Fruit fly (Drosophila melanogaster) whole organism, embryonic: ENCODE data around the gene CG7766.

Experiments used
- Abd-B ChIP-seq: fragments of 200-800 bp; sonication (Bioruptor generic); optimal IDR thresholded peaks from 2 replicates; lab custom pipeline; 2018; ENCODE audit warnings: missing biosample characterization, mild to moderate bottlenecking, missing genetic modification characterization, moderate library complexity
- Atf-2 ChIP-seq: fragments of 200-800 bp; sonication (Bioruptor generic); optimal IDR thresholded peaks from 2 replicates; lab custom pipeline; 2016; ENCODE audit warnings: missing biosample characterization, missing genetic modification characterization
- Bgb ChIP-seq: fragments of 200-800 bp; sonication (Bioruptor generic); IDR thresholded peaks from 2 replicates; pipeline ENCODE4 v1.3.6; 2022; ENCODE audit warnings: missing biosample characterization, missing genetic modification characterization; ENCODE audit not compliant: partially characterized antibody
- CG11085 ChIP-seq: fragments of 200-800 bp; sonication (Bioruptor generic); IDR thresholded peaks from 2 replicates; pipeline ENCODE4 v1.3.6; 2022; ENCODE audit warnings: missing biosample characterization, missing genetic modification characterization
- CG11695 ChIP-seq: fragments of 200-800 bp; sonication (Bioruptor generic); IDR thresholded peaks from 3 replicates; pipeline ENCODE4 v1.3.6; 2022; ENCODE audit warnings: missing biosample characterization, missing genetic modification characterization
- CG12659 ChIP-seq: fragments of 200-800 bp; sonication (Bioruptor generic); optimal IDR thresholded peaks from 3 replicates; lab custom pipeline; 2017; ENCODE audit warnings: mild to moderate bottlenecking, missing biosample characterization, missing genetic modification reagents, missing genetic modification characterization
- CG13424 ChIP-seq: fragments of 200-800 bp; sonication (Bioruptor generic); optimal IDR thresholded peaks from 2 replicates; lab custom pipeline; 2019; ENCODE audit warnings: missing biosample characterization, mild to moderate bottlenecking, missing genetic modification characterization, moderate library complexity
- CG14860 ChIP-seq: fragments of 200-800 bp; sonication (Bioruptor generic); IDR thresholded peaks from 3 replicates; pipeline ENCODE4 v1.3.6; 2022; ENCODE audit warnings: missing biosample characterization, missing genetic modification characterization; ENCODE audit not compliant: partially characterized antibody
- CG15479 ChIP-seq: fragments of 200-800 bp; sonication (Bioruptor generic); optimal IDR thresholded peaks from 3 replicates; lab custom pipeline; 2019; ENCODE audit warnings: missing biosample characterization, mild to moderate bottlenecking, missing genetic modification characterization, moderate library complexity
- CG15696 ChIP-seq: fragments of 200-800 bp; sonication (Bioruptor generic); optimal IDR thresholded peaks from 2 replicates; lab custom pipeline; 2019; ENCODE audit warnings: missing biosample characterization, mild to moderate bottlenecking, missing genetic modification characterization, moderate library complexity
- CG16813 ChIP-seq: fragments of 200-800 bp; sonication (Bioruptor generic); IDR thresholded peaks from 3 replicates; pipeline ENCODE4 v1.3.6; 2022; ENCODE audit warnings: missing biosample characterization, missing genetic modification characterization; ENCODE audit not compliant: partially characterized antibody
- CG16815 ChIP-seq: fragments of 200-800 bp; sonication (Bioruptor generic); optimal IDR thresholded peaks from 3 replicates; lab custom pipeline; 2017; ENCODE audit warnings: missing biosample characterization, mild to moderate bottlenecking, missing genetic modification characterization
- CG17568 ChIP-seq: fragments of 200-800 bp; sonication (Bioruptor generic); optimal IDR thresholded peaks from 2 replicates; lab custom pipeline; 2018; ENCODE audit warnings: missing biosample characterization, mild to moderate bottlenecking, missing genetic modification characterization, moderate library complexity
- CG18262 ChIP-seq: fragments of 200-800 bp; optimal IDR thresholded peaks from 3 replicates; lab custom pipeline; 2019; ENCODE audit warnings: missing biosample characterization, mild to moderate bottlenecking, missing genetic modification characterization, moderate library complexity
- CG1832 ChIP-seq: fragments of 200-800 bp; sonication (Bioruptor generic); optimal IDR thresholded peaks from 2 replicates; lab custom pipeline; 2017; ENCODE audit warnings: missing biosample characterization, mild to moderate bottlenecking, missing genetic modification characterization, inconsistent platforms
- CG30020 ChIP-seq: fragments of 200-800 bp; optimal IDR thresholded peaks from 2 replicates; lab custom pipeline; 2019; ENCODE audit warnings: missing biosample characterization, mild to moderate bottlenecking, missing genetic modification characterization, moderate library complexity
- CG32767 ChIP-seq: fragments of 200-800 bp; sonication (Bioruptor generic); IDR thresholded peaks from 2 replicates; pipeline ENCODE4 v1.3.6; 2022; ENCODE audit warnings: missing biosample characterization, missing genetic modification characterization
- CG3847 ChIP-seq: fragments of 200-800 bp; sonication (Bioruptor generic); IDR thresholded peaks from 2 replicates; pipeline ENCODE4 v1.3.6; 2022; ENCODE audit warnings: missing biosample characterization, missing genetic modification characterization
- CG3995 ChIP-seq: fragments of 200-800 bp; sonication (Bioruptor generic); optimal IDR thresholded peaks from 3 replicates; lab custom pipeline; 2016; ENCODE audit warnings: missing biosample characterization, missing genetic modification characterization
- CG4404 ChIP-seq: fragments of 200-800 bp; sonication (Bioruptor generic); IDR thresholded peaks from 2 replicates; pipeline ENCODE4 v1.3.6; 2022; ENCODE audit warnings: missing biosample characterization, missing genetic modification characterization
- CG6654 ChIP-seq: fragments of 200-800 bp; sonication (Bioruptor generic); optimal IDR thresholded peaks from 2 replicates; lab custom pipeline; 2017; ENCODE audit warnings: missing biosample characterization, mild to moderate bottlenecking, missing genetic modification characterization
- CG7357 ChIP-seq: fragments of 200-800 bp; sonication (Bioruptor generic); IDR thresholded peaks from 3 replicates; pipeline ENCODE4 v1.3.6; 2022; ENCODE audit warnings: missing biosample characterization, missing genetic modification characterization
- CG8924 ChIP-seq: fragments of 200-800 bp; optimal IDR thresholded peaks from 3 replicates; lab custom pipeline; 2019; ENCODE audit warnings: missing biosample characterization, mild to moderate bottlenecking, missing genetic modification characterization, moderate library complexity
- CG9817 ChIP-seq: fragments of 200-800 bp; sonication (Bioruptor generic); optimal IDR thresholded peaks from 2 replicates; lab custom pipeline; 2018; ENCODE audit warnings: missing biosample characterization, mild to moderate bottlenecking, missing genetic modification characterization, moderate library complexity
- CG9932 ChIP-seq: fragments of 200-800 bp; sonication (Bioruptor generic); IDR thresholded peaks from 2 replicates; pipeline ENCODE4 v1.3.6; 2022; ENCODE audit warnings: missing biosample characterization, missing genetic modification characterization
- CHES-1-like ChIP-seq: fragments of 200-800 bp; sonication (Bioruptor generic); optimal IDR thresholded peaks from 2 replicates; lab custom pipeline; 2016; ENCODE audit warnings: missing biosample characterization, missing genetic modification characterization
- Camta ChIP-seq: fragments of 200-800 bp; sonication (Bioruptor generic); optimal IDR thresholded peaks from 2 replicates; lab custom pipeline; 2016; ENCODE audit warnings: missing biosample characterization, missing genetic modification characterization
- D19B ChIP-seq: fragments of 200-800 bp; sonication (Bioruptor generic); optimal IDR thresholded peaks from 2 replicates; lab custom pipeline; 2017; ENCODE audit warnings: missing biosample characterization, mild to moderate bottlenecking, missing genetic modification characterization
- Deaf1 ChIP-seq: fragments of 200-800 bp; optimal IDR thresholded peaks from 3 replicates; lab custom pipeline; 2019; ENCODE audit warnings: missing biosample characterization, mild to moderate bottlenecking, missing genetic modification characterization, moderate library complexity
- Dll ChIP-seq: fragments of 200-800 bp; sonication (Bioruptor generic); IDR thresholded peaks from 4 replicates; pipeline ENCODE4 v1.3.6; 2022; ENCODE audit warnings: missing biosample characterization, missing genetic modification characterization; ENCODE audit not compliant: partially characterized antibody
- Fer3 ChIP-seq: fragments of 200-800 bp; sonication (Bioruptor generic); optimal IDR thresholded peaks from 2 replicates; lab custom pipeline; 2018; ENCODE audit warnings: missing biosample characterization, mild to moderate bottlenecking, missing genetic modification characterization, moderate library complexity
- Hsf ChIP-seq: fragments of 200-800 bp; sonication (Bioruptor generic); optimal IDR thresholded peaks from 3 replicates; lab custom pipeline; 2016; ENCODE audit warnings: missing biosample characterization, missing genetic modification characterization
- Kr ChIP-seq: fragments of 200-800 bp; sonication (Bioruptor generic); optimal IDR thresholded peaks from 2 replicates; lab custom pipeline; 2017; ENCODE audit warnings: missing biosample characterization, mild to moderate bottlenecking, missing genetic modification characterization
- Lhr ChIP-seq: fragments of 200-800 bp; sonication (Bioruptor generic); optimal IDR thresholded peaks from 3 replicates; lab custom pipeline; 2017; ENCODE audit warnings: mild to moderate bottlenecking, missing biosample characterization, missing genetic modification reagents, missing genetic modification characterization
- NK7.1 ChIP-seq: fragments of 200-800 bp; sonication (Bioruptor generic); optimal IDR thresholded peaks from 3 replicates; lab custom pipeline; 2016; ENCODE audit warnings: missing biosample characterization, missing genetic modification characterization
- Ptx1 ChIP-seq: fragments of 200-800 bp; sonication (Bioruptor generic); IDR thresholded peaks from 2 replicates; pipeline ENCODE4 v1.3.6; 2022; ENCODE audit warnings: missing biosample characterization, missing genetic modification characterization
- Side ChIP-seq: fragments of 200-800 bp; sonication (Bioruptor generic); optimal IDR thresholded peaks from 2 replicates; lab custom pipeline; 2016; ENCODE audit warnings: missing biosample characterization, missing genetic modification characterization
- cad ChIP-seq: fragments of >200 bp; optimal IDR thresholded peaks from 2 replicates; lab custom pipeline; 2017; ENCODE audit warnings: missing biosample characterization, missing genetic modification characterization
- caup ChIP-seq: fragments of 200-800 bp; sonication (Bioruptor generic); optimal IDR thresholded peaks from 3 replicates; lab custom pipeline; 2017; ENCODE audit warnings: missing biosample characterization, mild to moderate bottlenecking, missing genetic modification characterization, moderate library complexity; ENCODE audit not compliant: severe bottlenecking
- fu2 ChIP-seq: fragments of 200-800 bp; sonication (Bioruptor generic); optimal IDR thresholded peaks from 2 replicates; lab custom pipeline; 2016; ENCODE audit warnings: missing biosample characterization, missing genetic modification characterization
- gro ChIP-seq: fragments of 200-800 bp; sonication (Bioruptor generic); optimal IDR thresholded peaks from 2 replicates; lab custom pipeline; 2016; ENCODE audit warnings: missing biosample characterization, missing genetic modification characterization
- gt ChIP-seq: fragments of 200-800 bp; sonication (Bioruptor generic); IDR thresholded peaks from 2 replicates; pipeline ENCODE4 v1.3.6; 2022; ENCODE audit warnings: missing biosample characterization, missing genetic modification characterization
- otp ChIP-seq: fragments of 200-800 bp; sonication (Bioruptor generic); IDR thresholded peaks from 3 replicates; pipeline ENCODE4, ENCODE4 v1.3.6; 2022; ENCODE audit warnings: missing biosample characterization, missing genetic modification characterization
- salm ChIP-seq: fragments of 200-800 bp; sonication (Bioruptor generic); optimal IDR thresholded peaks from 2 replicates; lab custom pipeline; 2018; ENCODE audit warnings: missing biosample characterization, mild to moderate bottlenecking, missing genetic modification characterization
- sisA ChIP-seq: fragments of 200-800 bp; sonication (Bioruptor generic); IDR thresholded peaks from 2 replicates; pipeline ENCODE4 v1.3.6; 2022; ENCODE audit warnings: missing biosample characterization, missing genetic modification characterization
- toy ChIP-seq: fragments of 200-800 bp; sonication (Bioruptor generic); IDR thresholded peaks from 2 replicates; pipeline ENCODE4 v1.3.6; 2022; ENCODE audit warnings: missing biosample characterization, missing genetic modification characterization
- trem ChIP-seq: fragments of 200-800 bp; optimal IDR thresholded peaks from 3 replicates; lab custom pipeline; 2019; ENCODE audit warnings: missing biosample characterization, mild to moderate bottlenecking, missing genetic modification characterization, moderate library complexity
- vnd ChIP-seq: fragments of 200-800 bp; sonication (Bioruptor generic); IDR thresholded peaks from 3 replicates; pipeline ENCODE4 v1.3.6; 2022; ENCODE audit warnings: missing biosample characterization, missing genetic modification characterization; ENCODE audit not compliant: partially characterized antibody
- zen ChIP-seq: fragments of 200-800 bp; sonication (Bioruptor generic); optimal IDR thresholded peaks from 3 replicates; lab custom pipeline; 2018; ENCODE audit warnings: missing biosample characterization, mild to moderate bottlenecking, missing genetic modification characterization, moderate library complexity

The CG7766 gene

DNA sequence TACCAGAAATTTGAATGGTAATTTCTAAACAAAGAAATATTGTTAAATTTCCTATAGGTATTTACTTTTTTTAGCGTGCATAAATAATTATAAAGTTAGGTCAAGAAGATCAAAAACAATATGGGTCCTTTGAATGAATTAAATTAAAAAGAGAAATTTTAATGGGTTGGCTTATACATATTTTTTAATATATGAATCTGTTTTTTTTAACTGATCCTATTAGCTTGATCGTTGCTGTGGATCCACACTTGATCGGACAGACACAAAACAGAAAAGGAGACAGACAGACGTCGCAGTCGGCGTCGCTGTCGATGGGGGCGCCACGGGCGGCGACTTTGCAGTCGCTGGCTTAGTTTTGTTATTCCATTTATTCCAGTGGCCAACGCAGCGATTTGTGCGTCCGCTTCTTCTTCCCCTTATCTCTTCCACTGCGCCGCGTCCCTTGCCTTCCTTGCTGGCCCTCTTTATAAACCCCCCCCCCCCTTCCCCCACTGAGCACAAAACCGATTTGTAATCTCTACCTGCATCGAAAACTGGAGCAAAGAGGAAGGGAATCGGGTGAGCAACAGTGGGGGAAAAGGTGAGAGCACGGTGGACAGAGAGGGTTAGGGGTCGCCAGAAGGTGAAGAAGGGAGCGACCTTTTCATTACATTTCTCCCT is 55.7 kb downstream of the CG7766 start (continued):
- TF ChIP-seq CG8924 (tag; lab: Kevin White, UChicago) (peak; percentile 85), vnd (GFP tag; lab: Robert Waterston, UW) (no peak), CG12659 (GFP tag; lab: Kevin White, UChicago) (peak; percentile 52), Hsf (GFP tag; lab: Kevin White, UChicago) (peak; percentile 54), fu2 (GFP tag; lab: Kevin White, UChicago) (no peak), CG3847 (GFP tag; lab: Robert Waterston, UW) (peak; percentile 8; the same call in 1 of the 2 replicates), CG18262 (tag; lab: Kevin White, UChicago) (peak; percentile 92), sisA (GFP tag; lab: Robert Waterston, UW) (peak; percentile 40; the same call in 1 of the 2 replicates), CG3995 (no peak), Camta (GFP tag; lab: Kevin White, UChicago) (peak; percentile 19), CG9932 (GFP tag; lab: Robert Waterston, UW) (no peak), Abd-B (GFP tag; lab: Kevin White, UChicago) (peak; percentile 31), CG16813 (no peak), CG16815 (GFP tag; lab: Kevin White, UChicago) (peak; percentile 63), Bgb (GFP tag; lab: Robert Waterston, UW) (no peak), Dll (GFP tag; lab: Robert Waterston, UW) (no peak), D19B (GFP tag; lab: Kevin White, UChicago) (no peak), Kr (GFP tag; lab: Kevin White, UChicago) (peak; percentile 77), cad (GFP tag; lab: Kevin White, UChicago) (no peak), CG6654 (GFP tag; lab: Kevin White, UChicago) (peak; percentile 25), salm (tag; lab: Kevin White, UChicago) (peak; percentile 70), CG4404 (GFP tag; lab: Robert Waterston, UW) (peak; percentile 45), CG11695 (GFP tag; lab: Robert Waterston, UW) (0 out of 3 replicates have a peak, but pooled peaks have one; percentile 65), gt (GFP tag; lab: Robert Waterston, UW) (no peak), gro (no peak), Atf-2 (no peak), CG15479 (GFP tag; lab: Kevin White, UChicago) (no peak), CG1832 (GFP tag; lab: Kevin White, UChicago) (no peak), CG13424 (tag; lab: Kevin White, UChicago) (peak; percentile 82), NK7.1 (no peak), CG17568 (GFP tag; lab: Kevin White, UChicago) (peak; percentile 19), Lhr (peak; percentile 33), CG32767 (GFP tag; lab: Robert Waterston, UW) (peak; percentile 59; the same call in 1 of the 2 replicates), CHES-1-like (GFP tag; lab: Kevin White, UChicago) (peak; percentile 1), CG7357 (0 out of 3 replicates have a peak, but pooled peaks have one; percentile 10), CG30020 (tag; lab: Kevin White, UChicago) (peak; percentile 35), CG9817 (tag; lab: Kevin White, UChicago) (peak; percentile 12), zen (peak; percentile 45), caup (GFP tag; lab: Kevin White, UChicago) (no peak), Deaf1 (peak; percentile 23), CG14860 (GFP tag; lab: Robert Waterston, UW) (no peak), CG11085 (GFP tag; lab: Robert Waterston, UW) (no peak), Fer3 (tag; lab: Kevin White, UChicago) (peak; percentile 32), toy (GFP tag; lab: Robert Waterston, UW) (no peak), Side (GFP tag; lab: Kevin White, UChicago) (no peak), Ptx1 (GFP tag; lab: Robert Waterston, UW) (peak; percentile 57), trem (tag; lab: Kevin White, UChicago) (peak; percentile 75), otp (no peak), CG15696 (peak; percentile 81)
